In genomic region chrX:8606206-8606605, dm6 we compare ENCODE assay signal across 6 fruit fly cellular contexts.
TF ChIP-seq lines count a peak whose summit lies in the region.

Caf1-180 (minus strand) TSS chrX:8606304.

- peak; percentile 50 to 61 for TF ChIP-seq CTCF in S2 (optimal IDR thresholded peaks at IDR 0.05; lab: Kevin White, UChicago)
- TF ChIP-seq CTCF in whole organism, embryonic (GFP tag; optimal IDR thresholded peaks at IDR 0.05; lab: Kevin White, UChicago), result peak; percentile 65

TF ChIP-seq in whole organism, adult, 20 proteins besides CTCF, POLR2A, EP300 and RAD21:
- TF ChIP-seq CG5204 (GFP tag; optimal IDR thresholded peaks at IDR 0.05; lab: Kevin White, UChicago), result no peak
- TF ChIP-seq toe (GFP tag; optimal IDR thresholded peaks at IDR 0.05; lab: Kevin White, UChicago), result no peak
- TF ChIP-seq cnc (optimal IDR thresholded peaks at IDR 0.05; lab: Kevin White, UChicago), result no peak
- no peak for TF ChIP-seq CG33017 (tag; optimal IDR thresholded peaks at IDR 0.05; lab: Kevin White, UChicago)
- TF ChIP-seq pad (GFP tag; optimal IDR thresholded peaks at IDR 0.05; lab: Kevin White, UChicago), result peak; percentile 36
- TF ChIP-seq CG11617 (GFP tag; optimal IDR thresholded peaks at IDR 0.05; lab: Kevin White, UChicago), result no peak
- TF ChIP-seq Hr96 (GFP tag; optimal IDR thresholded peaks at IDR 0.05; lab: Kevin White, UChicago), result no peak
- TF ChIP-seq CG1620 (GFP tag; optimal IDR thresholded peaks at IDR 0.05; lab: Kevin White, UChicago), result peak; percentile 65
- TF ChIP-seq CG14711 (tag; optimal IDR thresholded peaks at IDR 0.05; lab: Kevin White, UChicago), result no peak
- no peak for TF ChIP-seq CG7045 (GFP tag; optimal IDR thresholded peaks at IDR 0.05; lab: Kevin White, UChicago)
- TF ChIP-seq CG12768 (GFP tag; optimal IDR thresholded peaks at IDR 0.05; lab: Kevin White, UChicago), result no peak
- TF ChIP-seq bab1 (GFP tag; optimal IDR thresholded peaks at IDR 0.05; lab: Kevin White, UChicago), result peak; percentile 54
- peak; percentile 46 for TF ChIP-seq Crg-1 (GFP tag; optimal IDR thresholded peaks at IDR 0.05; lab: Kevin White, UChicago)
- no peak for TF ChIP-seq cic (GFP tag; optimal IDR thresholded peaks at IDR 0.05; lab: Kevin White, UChicago)

TF ChIP-seq in whole organism, embryonic, 481 proteins besides CTCF, POLR2A, EP300 and RAD21 (continues in another document):
- TF ChIP-seq Eip74EF (GFP tag; optimal IDR thresholded peaks at IDR 0.05; lab: Kevin White, UChicago) (no peak), CG8281 (tag; optimal IDR thresholded peaks at IDR 0.05; lab: Kevin White, UChicago) (no peak), CG30431 (GFP tag; optimal IDR thresholded peaks at IDR 0.05; lab: Kevin White, UChicago) (no peak), Sin3A (optimal IDR thresholded peaks at IDR 0.05; lab: Kevin White, UChicago) (peak; percentile 58), CG33213 (GFP tag; optimal IDR thresholded peaks at IDR 0.05; lab: Kevin White, UChicago) (peak; percentile 60), zen2 (GFP tag; IDR thresholded peaks at IDR 0.05; lab: Robert Waterston, UW; ENCODE audit: partially characterized antibody) (peak; percentile 58; the same call in 1 of the 3 replicates), Lhr (GFP tag; optimal IDR thresholded peaks at IDR 0.05; lab: Kevin White, UChicago) (peak; percentile 27), CG9932 (GFP tag; IDR thresholded peaks at IDR 0.05; lab: Robert Waterston, UW) (peak; percentile 70), kay (GFP tag; optimal IDR thresholded peaks at IDR 0.05; lab: Kevin White, UChicago) (no peak), Hand (GFP tag; optimal IDR thresholded peaks at IDR 0.05; lab: Kevin White, UChicago) (no peak), slp2 (GFP tag; optimal IDR thresholded peaks at IDR 0.05; lab: Kevin White, UChicago) (no peak), lmd (GFP tag; IDR thresholded peaks at IDR 0.05; lab: Robert Waterston, UW) (peak; percentile 7; the same call in 1 of the 2 replicates), HLH54F (GFP tag; optimal IDR thresholded peaks at IDR 0.05; lab: Kevin White, UChicago) (peak; percentile 29), chif (GFP tag; optimal IDR thresholded peaks at IDR 0.05; lab: Kevin White, UChicago) (peak in 1 of 2 experiments; percentile 31), Tbp (GFP tag; optimal IDR thresholded peaks at IDR 0.05; lab: Kevin White, UChicago) (no peak), CG8290 (GFP tag; optimal IDR thresholded peaks at IDR 0.05; lab: Kevin White, UChicago) (peak; percentile 36), CG8290 (tag; optimal IDR thresholded peaks at IDR 0.05; lab: Kevin White, UChicago) (peak in 1 of 2 experiments; percentile 8), Scr (GFP tag; IDR thresholded peaks at IDR 0.05; lab: Robert Waterston, UW; ENCODE audit: partially characterized antibody) (peak; percentile 83), MBD-R2 (GFP tag; IDR thresholded peaks at IDR 0.05; lab: Robert Waterston, UW) (peak; percentile 92)

TF ChIP-seq in whole organism, prepupa, 60 proteins besides CTCF, POLR2A, EP300 and RAD21:
- TF ChIP-seq acj6 (GFP tag; optimal IDR thresholded peaks at IDR 0.05; lab: Kevin White, UChicago) (no peak), net (GFP tag; optimal IDR thresholded peaks at IDR 0.05; lab: Kevin White, UChicago) (no peak), CG34406 (GFP tag; optimal IDR thresholded peaks at IDR 0.05; lab: Kevin White, UChicago) (no peak), Hr39 (GFP tag; optimal IDR thresholded peaks at IDR 0.05; lab: Kevin White, UChicago) (no peak), CG6163 (GFP tag; IDR thresholded peaks at IDR 0.05; lab: Robert Waterston, UW) (0 out of 3 replicates have a peak, but pooled peaks have one; percentile 22), CG11902 (GFP tag; optimal IDR thresholded peaks at IDR 0.05; lab: Kevin White, UChicago) (no peak), lz (GFP tag; optimal IDR thresholded peaks at IDR 0.05; lab: Kevin White, UChicago) (peak; percentile 5), CG31627 (GFP tag; optimal IDR thresholded peaks at IDR 0.05; lab: Kevin White, UChicago) (peak; percentile 21), CG10631 (GFP tag; optimal IDR thresholded peaks at IDR 0.05; lab: Kevin White, UChicago) (no peak), Eip78C (GFP tag; lab: Kevin White, UChicago) (peak; percentile 36), CG3032 (tag; optimal IDR thresholded peaks at IDR 0.05; lab: Kevin White, UChicago) (no peak), CG6276 (GFP tag; optimal IDR thresholded peaks at IDR 0.05; lab: Kevin White, UChicago) (no peak), Eip75B (GFP tag; optimal IDR thresholded peaks at IDR 0.05; lab: Kevin White, UChicago) (no peak), topi (GFP tag; optimal IDR thresholded peaks at IDR 0.05; lab: Kevin White, UChicago) (no peak)

TF ChIP-seq in whole organism, pupa, 21 proteins besides CTCF, POLR2A, EP300 and RAD21:
- 0 out of 3 replicates have a peak, but pooled peaks have one; percentile 11 for TF ChIP-seq fd96Ca (GFP tag; IDR thresholded peaks at IDR 0.05; lab: Robert Waterston, UW)
- TF ChIP-seq Snoo (tag; optimal IDR thresholded peaks at IDR 0.05; lab: Kevin White, UChicago), result no peak
- TF ChIP-seq CG17806 (tag; optimal IDR thresholded peaks at IDR 0.05; lab: Kevin White, UChicago), result no peak

TF ChIP-seq in whole organism, wandering third instar larva, 38 proteins besides CTCF, POLR2A, EP300 and RAD21:
- TF ChIP-seq br (GFP tag; optimal IDR thresholded peaks at IDR 0.05; lab: Kevin White, UChicago), result peak; percentile 15
- peak; percentile 5 for TF ChIP-seq ey (GFP tag; optimal IDR thresholded peaks at IDR 0.05; lab: Kevin White, UChicago)
- TF ChIP-seq h (GFP tag; optimal IDR thresholded peaks at IDR 0.05; lab: Kevin White, UChicago), result peak; percentile 14
- TF ChIP-seq CrebA (GFP tag; optimal IDR thresholded peaks at IDR 0.05; lab: Kevin White, UChicago; ENCODE audit: borderline replicate concordance), result no peak
- no peak for TF ChIP-seq Abd-B (GFP tag; optimal IDR thresholded peaks at IDR 0.05; lab: Kevin White, UChicago)
- TF ChIP-seq Dfd (GFP tag; optimal IDR thresholded peaks at IDR 0.05; lab: Kevin White, UChicago), result no peak
- no peak for TF ChIP-seq Rel (GFP tag; optimal IDR thresholded peaks at IDR 0.05; lab: Kevin White, UChicago)
- TF ChIP-seq Rel (tag; optimal IDR thresholded peaks at IDR 0.05; lab: Kevin White, UChicago), result peak; percentile 57
- TF ChIP-seq psq (GFP tag; optimal IDR thresholded peaks at IDR 0.05; lab: Kevin White, UChicago), result no peak
- peak; percentile 42 for TF ChIP-seq Myc (optimal IDR thresholded peaks at IDR 0.05; lab: Kevin White, UChicago)
- TF ChIP-seq foxo (GFP tag; optimal IDR thresholded peaks at IDR 0.05; lab: Kevin White, UChicago), result peak in 1 of 2 experiments; percentile 31
- peak; percentile 47 for TF ChIP-seq Hr83 (GFP tag; optimal IDR thresholded peaks at IDR 0.05; lab: Kevin White, UChicago; ENCODE audit: poor library complexity, severe bottlenecking)
- peak; percentile 22 for TF ChIP-seq HLH106 (tag; optimal IDR thresholded peaks at IDR 0.05; lab: Kevin White, UChicago)
- no peak for TF ChIP-seq N (GFP tag; optimal IDR thresholded peaks at IDR 0.05; lab: Kevin White, UChicago)
